Worm (Caenorhabditis elegans) whole organism, L4 larva: Measurements from ENCODE around the gene C07D10.5.

Source experiments
- F37D6.2 ChIP-seq: sonication (generic microtip); optimal IDR thresholded peaks from 2 replicates; lab custom pipeline; 2016; ENCODE audit warnings: mild to moderate bottlenecking, missing genetic modification characterization, missing compliant biosample characterization
- F49E8.2 ChIP-seq: sonication (generic microtip); optimal IDR thresholded peaks from 2 replicates; lab custom pipeline; 2016; ENCODE audit warnings: missing compliant biosample characterization, mild to moderate bottlenecking, missing genetic modification characterization, borderline replicate concordance
- R02D3.7 ChIP-seq: fragments of 150-350 bp; sonication (generic microtip); optimal IDR thresholded peaks from 3 replicates; lab custom pipeline; 2014; ENCODE audit warnings: missing biosample characterization, missing genetic modification characterization
- T26A8.4 ChIP-seq: fragments of 200-800 bp; sonication (Bioruptor generic); IDR thresholded peaks from 2 replicates; pipeline ENCODE4 v1.3.6; 2022; ENCODE audit warnings: missing genetic modification characterization, missing compliant biosample characterization
- Y48G9A.11 ChIP-seq: fragments of 200-800 bp; sonication (Bioruptor generic); IDR thresholded peaks from 2 replicates; pipeline ENCODE4 v1.3.6; 2022; ENCODE audit warnings: missing genetic modification reagents, missing genetic modification characterization, missing compliant biosample characterization
- Y5F2A.4 ChIP-seq: fragments of 200-800 bp; sonication (Bioruptor generic); optimal IDR thresholded peaks from 2 replicates; lab custom pipeline; 2018; ENCODE audit warnings: mild to moderate bottlenecking, missing genetic modification characterization, missing compliant biosample characterization
- ZK546.5 ChIP-seq, 2 experiments: sonication (generic microtip); optimal IDR thresholded peaks; 2 replicates each; lab custom pipeline; 2017; ENCODE audit warnings: missing biosample characterization in 2 of 2, missing genetic modification characterization in 2 of 2
- aha-1 ChIP-seq: fragments of 150-350 bp; peaks from one replicate; lab custom pipeline; 2014; ENCODE audit warnings: missing biosample characterization, missing genetic modification characterization
- aly-2 ChIP-seq: sonication (generic microtip); optimal IDR thresholded peaks from 2 replicates; lab custom pipeline; 2018; ENCODE audit warnings: missing biosample characterization, missing genetic modification characterization
- arid-1 ChIP-seq: fragments of 200-800 bp; sonication (Bioruptor generic); conservative IDR thresholded peaks from 2 replicates; pipeline ENCODE4 v1.3.6; 2022; ENCODE audit warnings: missing genetic modification reagents, missing genetic modification characterization, missing compliant biosample characterization
- ceh-20 ChIP-seq: fragments of 200-800 bp; sonication (Bioruptor generic); IDR thresholded peaks from 2 replicates; pipeline ENCODE4 v1.3.6; 2022; ENCODE audit warnings: missing genetic modification reagents, missing genetic modification characterization, missing compliant biosample characterization
- ceh-28 ChIP-seq: fragments of 150-350 bp; optimal IDR thresholded peaks from 2 replicates; lab custom pipeline; 2014; ENCODE audit warnings: missing biosample characterization, missing genetic modification reagents, missing genetic modification characterization
- ceh-44 ChIP-seq: fragments of 200-800 bp; sonication (Bioruptor generic); IDR thresholded peaks from 2 replicates; pipeline ENCODE4 v1.3.6; 2022; ENCODE audit warnings: missing genetic modification reagents, missing genetic modification characterization, missing compliant biosample characterization
- ceh-62 ChIP-seq: sonication (generic microtip); optimal IDR thresholded peaks from 2 replicates; lab custom pipeline; 2017; ENCODE audit warnings: missing biosample characterization, missing genetic modification characterization
- ctbp-1 ChIP-seq: fragments of 200-800 bp; sonication (Bioruptor generic); IDR thresholded peaks from 2 replicates; pipeline ENCODE4 v1.3.6; 2022; ENCODE audit warnings: missing genetic modification reagents, missing genetic modification characterization, missing compliant biosample characterization
- dmd-8 ChIP-seq: fragments of 200-800 bp; sonication (Bioruptor generic); IDR thresholded peaks from 2 replicates; pipeline ENCODE4 v1.3.6; 2022; ENCODE audit warnings: missing genetic modification characterization, missing compliant biosample characterization
- dmd-9 ChIP-seq: fragments of 200-800 bp; sonication (Bioruptor generic); IDR thresholded peaks from 2 replicates; pipeline ENCODE4 v1.3.6; 2022; ENCODE audit warnings: missing genetic modification reagents, missing genetic modification characterization, missing compliant biosample characterization
- egl-43 ChIP-seq: fragments of 200-800 bp; sonication (Bioruptor generic); IDR thresholded peaks from 2 replicates; pipeline ENCODE4 v1.3.6; 2022; ENCODE audit warnings: missing genetic modification reagents, missing genetic modification characterization, missing compliant biosample characterization
- fkh-10 ChIP-seq: fragments of 150-350 bp; optimal IDR thresholded peaks from 2 replicates; lab custom pipeline; 2014; ENCODE audit warnings: missing biosample characterization, missing genetic modification reagents, missing genetic modification characterization
- gei-8 ChIP-seq: fragments of 200-800 bp; sonication (Bioruptor generic); optimal IDR thresholded peaks from 2 replicates; lab custom pipeline; 2018; ENCODE audit warnings: mild to moderate bottlenecking, missing genetic modification characterization, missing compliant biosample characterization
- hlh-11 ChIP-seq: fragments of 200-800 bp; sonication (Bioruptor generic); optimal IDR thresholded peaks from 2 replicates; lab custom pipeline; 2018; ENCODE audit warnings: mild to moderate bottlenecking, missing genetic modification characterization, missing compliant biosample characterization
- hmg-1.1 ChIP-seq: fragments of 200-800 bp; sonication (Bioruptor generic); IDR thresholded peaks from 2 replicates; pipeline ENCODE4 v1.3.6; 2022; ENCODE audit warnings: missing genetic modification reagents, missing genetic modification characterization, missing compliant biosample characterization
- lim-7 ChIP-seq: fragments of 200-800 bp; sonication (Bioruptor generic); IDR thresholded peaks from 2 replicates; pipeline ENCODE4 v1.3.6; 2022; ENCODE audit warnings: missing genetic modification characterization, missing compliant biosample characterization
- lin-13 ChIP-seq: fragments of 150-350 bp; optimal IDR thresholded peaks from 2 replicates; lab custom pipeline; 2014; ENCODE audit warnings: missing biosample characterization, missing genetic modification reagents, missing genetic modification characterization
- lin-29 ChIP-seq: fragments of 200-800 bp; sonication (Bioruptor generic); IDR thresholded peaks from 2 replicates; pipeline ENCODE4 v1.3.6; 2022; ENCODE audit warnings: missing genetic modification reagents, missing genetic modification characterization, missing compliant biosample characterization
- lin-38 ChIP-seq: fragments of 200-800 bp; sonication (Bioruptor generic); IDR thresholded peaks from 2 replicates; pipeline ENCODE4 v1.3.6; 2022; ENCODE audit warnings: missing genetic modification reagents, missing genetic modification characterization, missing compliant biosample characterization
- lsy-2 ChIP-seq, 2 experiments: fragments of 150-350 bp in 1 of 2; sonication (generic microtip) in 1 of 2; optimal IDR thresholded peaks; 2 replicates each; lab custom pipeline; 2014 to 2017; ENCODE audit warnings: missing biosample characterization in 2 of 2, missing genetic modification characterization in 2 of 2
- mdl-1 ChIP-seq, 2 experiments: fragments of 150-350 bp in 1 of 2; sonication (generic microtip) in 1 of 2; optimal IDR thresholded peaks; 2 replicates each; lab custom pipeline; 2014 to 2017; ENCODE audit warnings: missing biosample characterization in 2 of 2, missing genetic modification characterization in 2 of 2
- mep-1 ChIP-seq: fragments of 150-350 bp; sonication (generic microtip); optimal IDR thresholded peaks from 3 replicates; lab custom pipeline; 2014; ENCODE audit warnings: missing biosample characterization, missing genetic modification characterization
- mes-2 ChIP-seq: sonication (generic microtip); optimal IDR thresholded peaks from 2 replicates; lab custom pipeline; 2016; ENCODE audit warnings: missing genotype, mild to moderate bottlenecking, missing genetic modification characterization, missing compliant biosample characterization; ENCODE audit not compliant: poor library complexity, severe bottlenecking
- nhr-102 ChIP-seq: sonication (generic microtip); optimal IDR thresholded peaks from 2 replicates; lab custom pipeline; 2016; ENCODE audit warnings: mild to moderate bottlenecking, missing genetic modification characterization, moderate library complexity, missing compliant biosample characterization
- nhr-28 ChIP-seq: fragments of 150-350 bp; optimal IDR thresholded peaks from 2 replicates; lab custom pipeline; 2014; ENCODE audit warnings: missing biosample characterization, missing genetic modification characterization
- nhr-41 ChIP-seq: fragments of 200-800 bp; sonication (Bioruptor generic); IDR thresholded peaks from 2 replicates; pipeline ENCODE4 v1.3.6; 2022; ENCODE audit warnings: missing genetic modification reagents, missing genetic modification characterization, missing compliant biosample characterization
- nhr-76 ChIP-seq: fragments of 150-350 bp; optimal IDR thresholded peaks from 2 replicates; lab custom pipeline; 2014; ENCODE audit warnings: missing biosample characterization, missing genetic modification characterization
- php-3 ChIP-seq: fragments of 200-800 bp; sonication (Bioruptor generic); IDR thresholded peaks from 2 replicates; pipeline ENCODE4 v1.3.6; 2022; ENCODE audit warnings: missing genetic modification reagents, missing genetic modification characterization, missing compliant biosample characterization
- pqm-1 ChIP-seq: sonication (generic microtip); optimal IDR thresholded peaks from 2 replicates; lab custom pipeline; 2017; ENCODE audit warnings: missing biosample characterization, missing genetic modification characterization
- set-16 ChIP-seq: fragments of 200-800 bp; sonication (Bioruptor generic); IDR thresholded peaks from 2 replicates; pipeline ENCODE4 v1.3.6; 2022; ENCODE audit warnings: missing genetic modification reagents, missing genetic modification characterization, missing compliant biosample characterization
- snpc-1.2 ChIP-seq: fragments of 200-800 bp; sonication (Bioruptor generic); IDR thresholded peaks from 2 replicates; pipeline ENCODE4 v1.3.6; 2022; ENCODE audit warnings: missing genetic modification reagents, missing genetic modification characterization, missing compliant biosample characterization
- unc-130 ChIP-seq: sonication (generic microtip); optimal IDR thresholded peaks from 2 replicates; lab custom pipeline; 2016; ENCODE audit warnings: missing genetic modification reagents, missing genetic modification characterization, missing compliant biosample characterization
- unc-62 ChIP-seq, 3 experiments: fragments of 150-350 bp in 1 of 3; sonication (generic microtip); optimal IDR thresholded peaks in 2 of 3; peaks in 1 of 3; 1 replicate in 1 of 3; 2 replicates in 2 of 3; lab custom pipeline; 2014 to 2017; ENCODE audit warnings: missing biosample characterization in 3 of 3, missing genetic modification characterization in 3 of 3, missing genetic modification reagents in 3 of 3, missing genotype in 1 of 3
- vab-7 ChIP-seq: fragments of 200-800 bp; sonication (Bioruptor generic); IDR thresholded peaks from 2 replicates; pipeline ENCODE4 v1.3.6; 2022; ENCODE audit warnings: missing genetic modification reagents, missing genetic modification characterization, missing compliant biosample characterization
- ztf-7 ChIP-seq: fragments of 150-350 bp; optimal IDR thresholded peaks from 2 replicates; lab custom pipeline; 2014; ENCODE audit warnings: missing biosample characterization, missing genetic modification characterization

The C07D10.5 gene

ce11 chrII:7352507-7352906 is 28.9 kb upstream of the C07D10.5 start, which contains the start of gene hsp-4 (continued):
- TF ChIP-seq R02D3.7 (tag; lab: Kevin White, UChicago) = no peak
- TF ChIP-seq hlh-11 = peak; percentile 41
- no peak for TF ChIP-seq unc-62 (GFP tag; optimal IDR thresholded peaks at IDR 0.05 in 1 of 2; lab: Kevin White, UChicago)
- no peak for TF ChIP-seq unc-62 (tag; optimal IDR thresholded peaks at IDR 0.05; lab: Kevin White, UChicago)
- TF ChIP-seq nhr-76 (tag; lab: Kevin White, UChicago) = no peak
- no peak for TF ChIP-seq ceh-28 (tag; lab: Kevin White, UChicago)
- TF ChIP-seq ctbp-1 (GFP tag; lab: Robert Waterston, UW) = no peak
- no peak for TF ChIP-seq dmd-9
- TF ChIP-seq ceh-62 (tag; lab: Kevin White, UChicago) = no peak
- TF ChIP-seq snpc-1.2 = no peak
- TF ChIP-seq Y5F2A.4 (GFP tag; lab: Kevin White, UChicago) = no peak
- no peak for TF ChIP-seq nhr-41
- TF ChIP-seq mes-2 = no peak
- peak; percentile 60 for TF ChIP-seq aha-1 (tag; lab: Kevin White, UChicago)
- TF ChIP-seq nhr-28 (tag; lab: Kevin White, UChicago) = peak; percentile 23
- TF ChIP-seq pqm-1 (tag; lab: Kevin White, UChicago) = no peak
- no peak for TF ChIP-seq T26A8.4 (GFP tag; lab: Robert Waterston, UW)
- no peak for TF ChIP-seq vab-7
- TF ChIP-seq gei-8 (GFP tag; lab: Kevin White, UChicago) = no peak
- no peak for TF ChIP-seq arid-1
- no peak for TF ChIP-seq unc-130 (GFP tag; lab: Kevin White, UChicago)
- peak in 1 of 2 experiments; percentile 27 for TF ChIP-seq mdl-1 (tag; optimal IDR thresholded peaks at IDR 0.05; lab: Kevin White, UChicago)
- no peak for TF ChIP-seq ceh-20 (GFP tag; lab: Robert Waterston, UW)
- no peak for TF ChIP-seq fkh-10 (GFP tag; lab: Kevin White, UChicago)
- no peak for TF ChIP-seq hmg-1.1 (GFP tag; lab: Robert Waterston, UW)
- no peak for TF ChIP-seq ztf-7 (tag; lab: Kevin White, UChicago)
- no peak for TF ChIP-seq set-16 (GFP tag; lab: Robert Waterston, UW)
- no peak for TF ChIP-seq lin-13 (GFP tag; lab: Kevin White, UChicago)
- peak; percentile 25 for TF ChIP-seq mep-1 (tag; lab: Kevin White, UChicago)
- TF ChIP-seq lin-29 (GFP tag; lab: Robert Waterston, UW) = no peak
- peak in 1 of 2 experiments; percentile 45 for TF ChIP-seq lsy-2 (tag; optimal IDR thresholded peaks at IDR 0.05; lab: Kevin White, UChicago)

ce11 chrII:7353027-7353426 is 28.3 kb upstream of the C07D10.5 start:
- TF ChIP-seq F49E8.2 (tag; lab: Kevin White, UChicago) (peak; percentile 57), Y48G9A.11 (GFP tag; lab: Robert Waterston, UW) (peak; percentile 91), nhr-102 (no peak), F37D6.2 (tag; lab: Kevin White, UChicago) (no peak), snpc-1.2 (peak; percentile 48; the same call in 1 of the 2 replicates), ZK546.5 (tag; optimal IDR thresholded peaks at IDR 0.05; lab: Kevin White, UChicago) (no peak), aly-2 (tag; lab: Kevin White, UChicago) (no peak), dmd-8 (GFP tag; lab: Robert Waterston, UW) (0 out of 2 replicates have a peak, but pooled peaks have one; percentile 54), mes-2 (peak; percentile 15), lim-7 (GFP tag; lab: Robert Waterston, UW) (peak; percentile 52; the same call in 1 of the 2 replicates), egl-43 (GFP tag; lab: Robert Waterston, UW) (peak; percentile 58; the same call in 1 of the 2 replicates), unc-130 (GFP tag; lab: Kevin White, UChicago) (peak; percentile 55), php-3 (GFP tag; lab: Robert Waterston, UW) (0 out of 2 replicates have a peak, but pooled peaks have one; percentile 50), ceh-44 (GFP tag; lab: Robert Waterston, UW) (no peak), lin-38 (GFP tag; lab: Robert Waterston, UW) (peak; percentile 69)
